Fruit fly (Drosophila melanogaster): ENCODE data around the gene CG9459.

CG9459 gene

DNA sequence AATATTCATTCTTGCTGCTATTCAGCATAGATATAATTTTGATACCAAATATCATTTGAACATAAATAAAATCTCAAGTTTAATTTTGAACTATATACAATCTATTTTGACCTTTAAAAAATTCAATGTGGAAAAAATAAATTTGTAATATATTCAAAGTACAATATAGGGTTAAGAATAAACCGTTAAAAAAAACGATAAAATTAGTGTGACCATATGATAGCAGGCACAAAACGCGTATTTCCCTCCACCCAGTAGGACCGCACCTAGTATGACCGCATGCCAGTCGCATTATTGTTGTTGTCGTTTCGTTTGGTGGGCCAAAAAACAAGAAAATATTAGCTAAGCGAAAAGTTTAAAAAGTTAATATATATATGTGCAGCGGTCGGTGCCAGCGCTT, 25.2 kb downstream of the CG9459 start, which contains the start of gene CG8516 (continued):
- TF ChIP-seq CG4328 (GFP tag; optimal IDR thresholded peaks at IDR 0.05) = no peak
- no peak for TF ChIP-seq maf-S (GFP tag; optimal IDR thresholded peaks at IDR 0.05)
- peak; percentile 70 for TF ChIP-seq Med (GFP tag)
- TF ChIP-seq BtbVII (GFP tag; optimal IDR thresholded peaks at IDR 0.05) = no peak
- TF ChIP-seq CG9932 (GFP tag; IDR thresholded peaks at IDR 0.05) = peak; percentile 37; the same call in 1 of the 2 replicates
- no peak for TF ChIP-seq CG7357 (GFP tag; IDR thresholded peaks at IDR 0.05)
- TF ChIP-seq CG8290 (GFP tag; optimal IDR thresholded peaks at IDR 0.05) = no peak
- no peak for TF ChIP-seq CG8290 (tag; optimal IDR thresholded peaks at IDR 0.05)
- TF ChIP-seq CG14050 (GFP tag; IDR thresholded peaks at IDR 0.05) = no peak
- TF ChIP-seq Dip2 (GFP tag; IDR thresholded peaks at IDR 0.05) = no peak
- TF ChIP-seq sisA (GFP tag; IDR thresholded peaks at IDR 0.05) = no peak
- no peak for TF ChIP-seq Neu2 (GFP tag; optimal IDR thresholded peaks at IDR 0.05; ENCODE audit: borderline replicate concordance)
- TF ChIP-seq PHDP (tag; optimal IDR thresholded peaks at IDR 0.05) = peak; percentile 6
- no peak for TF ChIP-seq C15 (GFP tag; IDR thresholded peaks at IDR 0.05)
- no peak for TF ChIP-seq CG12942 (GFP tag; optimal IDR thresholded peaks at IDR 0.05)
- no peak for TF ChIP-seq sim (GFP tag; IDR thresholded peaks at IDR 0.05)
- TF ChIP-seq CoRest (tag; optimal IDR thresholded peaks at IDR 0.05) = peak; percentile 53
- TF ChIP-seq onecut (GFP tag; IDR thresholded peaks at IDR 0.05) = no peak
- no peak for TF ChIP-seq hb (GFP tag; IDR thresholded peaks at IDR 0.05; ENCODE audit: partially characterized antibody)
- TF ChIP-seq slou (GFP tag; optimal IDR thresholded peaks at IDR 0.05) = no peak
- no peak for TF ChIP-seq shn (GFP tag; optimal IDR thresholded peaks at IDR 0.05)
- TF ChIP-seq sd (tag; optimal IDR thresholded peaks at IDR 0.05) = no peak
- no peak for TF ChIP-seq Dad (GFP tag; optimal IDR thresholded peaks at IDR 0.05)
- peak; percentile 51 for TF ChIP-seq CG10267 (tag; optimal IDR thresholded peaks at IDR 0.05)
- no peak for TF ChIP-seq CG11723 (GFP tag; optimal IDR thresholded peaks at IDR 0.05)
- no peak for TF ChIP-seq dm (GFP tag; optimal IDR thresholded peaks at IDR 0.05)
- no peak for TF ChIP-seq CG11560 (tag; IDR thresholded peaks at IDR 0.05)
- peak; percentile 95 for TF ChIP-seq Myb (GFP tag; optimal IDR thresholded peaks at IDR 0.05)
- TF ChIP-seq Hey (tag; optimal IDR thresholded peaks at IDR 0.05) = no peak
- TF ChIP-seq jigr1 (GFP tag; IDR thresholded peaks at IDR 0.05) = no peak
- no peak for TF ChIP-seq fd96Cb (tag; optimal IDR thresholded peaks at IDR 0.05)
- no peak for TF ChIP-seq prd (optimal IDR thresholded peaks at IDR 0.05)
- no peak for TF ChIP-seq prd (GFP tag; IDR thresholded peaks at IDR 0.05)
- no peak for TF ChIP-seq Elba2 (GFP tag; optimal IDR thresholded peaks at IDR 0.05)
- no peak for TF ChIP-seq corto (GFP tag; optimal IDR thresholded peaks at IDR 0.05)
- no peak for TF ChIP-seq fd102C (GFP tag; optimal IDR thresholded peaks at IDR 0.05)
- TF ChIP-seq HLH54F (GFP tag; optimal IDR thresholded peaks at IDR 0.05) = no peak
- TF ChIP-seq CG1233 (GFP tag; optimal IDR thresholded peaks at IDR 0.05) = no peak
- TF ChIP-seq scrt (GFP tag; optimal IDR thresholded peaks at IDR 0.05) = no peak
- no peak for TF ChIP-seq Gug (GFP tag; IDR thresholded peaks at IDR 0.05)
- TF ChIP-seq CG18599 (GFP tag; optimal IDR thresholded peaks at IDR 0.05) = no peak
- TF ChIP-seq pnt (GFP tag; optimal IDR thresholded peaks at IDR 0.05) = no peak
- no peak for TF ChIP-seq CG6654 (GFP tag; optimal IDR thresholded peaks at IDR 0.05)
- TF ChIP-seq tio (GFP tag; optimal IDR thresholded peaks at IDR 0.05) = no peak
- TF ChIP-seq ro (GFP tag; IDR thresholded peaks at IDR 0.05) = no peak
- no peak for TF ChIP-seq vfl (GFP tag; optimal IDR thresholded peaks at IDR 0.05)
- peak; percentile 49 for TF ChIP-seq E2f2 (GFP tag; IDR thresholded peaks at IDR 0.05)
- TF ChIP-seq CG3281 (GFP tag; optimal IDR thresholded peaks at IDR 0.05) = no peak
- TF ChIP-seq pita (GFP tag; optimal IDR thresholded peaks at IDR 0.05) = no peak
- TF ChIP-seq Blimp-1 (GFP tag; optimal IDR thresholded peaks at IDR 0.05) = no peak
- no peak for TF ChIP-seq abd-A (tag; optimal IDR thresholded peaks at IDR 0.05)
- no peak for TF ChIP-seq gsb-n (tag; optimal IDR thresholded peaks at IDR 0.05)
- TF ChIP-seq CG9817 (tag; optimal IDR thresholded peaks at IDR 0.05) = no peak

All from whole organism, embryonic.